3 worm cellular contexts compared by ENCODE assay signal in genomic region chrII:5384282-5384681, ce11.
TF ChIP-seq lines count a peak whose summit lies in the region.

No protein-coding gene starts in this region.

TF ChIP-seq in whole organism, L3 larva, 47 proteins besides CTCF, POLR2A, EP300 and RAD21:
- TF ChIP-seq ztf-4 (tag; optimal IDR thresholded peaks at IDR 0.05; lab: Kevin White, UChicago): no peak
- no peak for TF ChIP-seq mdl-1 (tag; optimal IDR thresholded peaks at IDR 0.05; lab: Kevin White, UChicago)
- TF ChIP-seq nhr-43 (tag; optimal IDR thresholded peaks at IDR 0.05; lab: Kevin White, UChicago; ENCODE audit: poor library complexity, severe bottlenecking): peak; percentile 8
- peak; percentile 0 for TF ChIP-seq nhr-23 (tag; optimal IDR thresholded peaks at IDR 0.05; lab: Kevin White, UChicago)

TF ChIP-seq in whole organism, L4 larva, 104 proteins besides CTCF, POLR2A, EP300 and RAD21:
- TF ChIP-seq daf-16 (GFP tag; optimal IDR thresholded peaks at IDR 0.05; lab: Kevin White, UChicago) (no peak), daf-16 (tag; optimal IDR thresholded peaks at IDR 0.05; lab: Kevin White, UChicago) (peak; percentile 22), nhr-42 (GFP tag; IDR thresholded peaks at IDR 0.05; lab: Robert Waterston, UW) (no peak), ceh-82 (tag; optimal IDR thresholded peaks at IDR 0.05; lab: Kevin White, UChicago) (no peak), set-16 (GFP tag; IDR thresholded peaks at IDR 0.05; lab: Robert Waterston, UW) (no peak), madf-5 (GFP tag; IDR thresholded peaks at IDR 0.05; lab: Robert Waterston, UW) (no peak), hlh-30 (tag; optimal IDR thresholded peaks at IDR 0.05; lab: Kevin White, UChicago; ENCODE audit: insufficient read depth) (no peak), Y48G9A.11 (GFP tag; IDR thresholded peaks at IDR 0.05; lab: Robert Waterston, UW) (no peak), cey-2 (tag; optimal IDR thresholded peaks at IDR 0.05; lab: Kevin White, UChicago; ENCODE audit: borderline replicate concordance, insufficient read depth) (no peak)

TF ChIP-seq in whole organism, young adult, 124 proteins besides CTCF, POLR2A, EP300 and RAD21:
- no peak for TF ChIP-seq ekl-4 (GFP tag; IDR thresholded peaks at IDR 0.05; lab: Robert Waterston, UW)
- no peak for TF ChIP-seq dox-1 (GFP tag; IDR thresholded peaks at IDR 0.05; lab: Robert Waterston, UW)
- TF ChIP-seq hrde-1 (tag; optimal IDR thresholded peaks at IDR 0.05; lab: Kevin White, UChicago; ENCODE audit: borderline replicate concordance): peak; percentile 53
- no peak for TF ChIP-seq atf-7 (tag; optimal IDR thresholded peaks at IDR 0.05; lab: Kevin White, UChicago)
- TF ChIP-seq nfyb-1 (GFP tag; IDR thresholded peaks at IDR 0.05; lab: Robert Waterston, UW): 0 out of 2 replicates have a peak, but pooled peaks have one; percentile 8
